Fruit fly (Drosophila melanogaster) whole organism: ENCODE data around the gene Men-b.
A peak's percentile ranks its signal among the peaks of the same experiment; 100 is the strongest.

ENCODE experiments used
- CG8478 ChIP-seq: fragments of >200 bp; optimal IDR thresholded peaks from 2 replicates; lab custom pipeline; 2018; ENCODE audit warnings: inconsistent platforms
- Dll ChIP-seq: fragments of >200 bp; optimal IDR thresholded peaks from 2 replicates; lab custom pipeline; 2017
- EcR ChIP-seq, 2 experiments: fragments of >200 bp; optimal IDR thresholded peaks; 2 replicates each; lab custom pipeline; 2017; ENCODE audit warnings: missing biosample characterization in 2 of 2, missing genetic modification characterization in 2 of 2, missing genetic modification reagents in 2 of 2
- pan ChIP-seq: fragments of >200 bp; optimal IDR thresholded peaks from 2 replicates; lab custom pipeline; 2017
- psq ChIP-seq: fragments of >200 bp; optimal IDR thresholded peaks from 2 replicates; lab custom pipeline; 2017
- usp ChIP-seq: fragments of >200 bp; optimal IDR thresholded peaks from 2 replicates; lab custom pipeline; 2017; ENCODE audit warnings: missing biosample characterization, missing genetic modification characterization, mixed read lengths

Gene Men-b

dm6 chr3R:27201538-27202281 is 50.2 kb downstream of the Men-b start:
- TF ChIP-seq usp (GFP tag; lab: Kevin White, UChicago) = no peak
- peak; percentile 41 for TF ChIP-seq Dll (lab: Kevin White, UChicago)

dm6 chr3R:27202330-27202729 is 50.9 kb downstream of the Men-b start:
- TF ChIP-seq psq (lab: Kevin White, UChicago) (no peak), Dll (lab: Kevin White, UChicago) (no peak), EcR (GFP tag; optimal IDR thresholded peaks at IDR 0.05; lab: Kevin White, UChicago) (no peak), CG8478 (lab: Kevin White, UChicago) (no peak), usp (GFP tag; lab: Kevin White, UChicago) (no peak), pan (lab: Kevin White, UChicago) (no peak)

dm6 chr3R:27203856-27204255 is 52.4 kb downstream of the Men-b start:
- no peak for TF ChIP-seq CG8478 (lab: Kevin White, UChicago)
- no peak for TF ChIP-seq pan (lab: Kevin White, UChicago)
- TF ChIP-seq Dll (lab: Kevin White, UChicago) = no peak
- no peak for TF ChIP-seq psq (lab: Kevin White, UChicago)
- no peak for TF ChIP-seq usp (GFP tag; lab: Kevin White, UChicago)
- TF ChIP-seq EcR (GFP tag; optimal IDR thresholded peaks at IDR 0.05; lab: Kevin White, UChicago) = no peak

- no peak for TF ChIP-seq Dll (lab: Kevin White, UChicago)
Observed at dm6 chr3R:27204694-27205414, 53.4 kb downstream of the Men-b start.
